Worm (Caenorhabditis elegans) whole organism, late embryonic: ENCODE data around the gene nhr-218.
A peak's percentile ranks its signal among the peaks of the same experiment; 100 is the strongest.

Source experiments
- C38D4.7 ChIP-seq: fragments of 200-800 bp; sonication (Bioruptor generic); optimal IDR thresholded peaks from 2 replicates; lab custom pipeline; 2018; ENCODE audit warnings: mild to moderate bottlenecking, missing genetic modification characterization, moderate library complexity, missing compliant biosample characterization
- F13H6.1 ChIP-seq: sonication (generic microtip); optimal IDR thresholded peaks from 2 replicates; lab custom pipeline; 2016; ENCODE audit warnings: missing genetic modification characterization, missing compliant biosample characterization
- K09A11.1 ChIP-seq: sonication (generic microtip); optimal IDR thresholded peaks from 2 replicates; lab custom pipeline; 2017; ENCODE audit warnings: antibody characterized with exemption, mild to moderate bottlenecking, missing genetic modification characterization, missing compliant biosample characterization; ENCODE audit not compliant: insufficient read depth
- T23F11.4 ChIP-seq: fragments of 200-800 bp; sonication (Bioruptor generic); optimal IDR thresholded peaks from 2 replicates; lab custom pipeline; 2018; ENCODE audit warnings: mild to moderate bottlenecking, missing genetic modification characterization, missing compliant biosample characterization
- Y22D7AL.16 ChIP-seq: sonication (generic microtip); optimal IDR thresholded peaks from 2 replicates; lab custom pipeline; 2016; ENCODE audit warnings: missing genetic modification characterization, missing compliant biosample characterization
- ceh-24 ChIP-seq: sonication (generic microtip); optimal IDR thresholded peaks from 2 replicates; lab custom pipeline; 2016; ENCODE audit warnings: mild to moderate bottlenecking, missing genetic modification characterization, missing compliant biosample characterization
- ceh-31 ChIP-seq: sonication (generic microtip); optimal IDR thresholded peaks from 2 replicates; lab custom pipeline; 2016; ENCODE audit warnings: missing genetic modification characterization, missing compliant biosample characterization
- ceh-34 ChIP-seq: sonication (generic microtip); optimal IDR thresholded peaks from 2 replicates; lab custom pipeline; 2016; ENCODE audit warnings: mild to moderate bottlenecking, missing genetic modification characterization, missing compliant biosample characterization
- ceh-45 ChIP-seq: fragments of 200-800 bp; sonication (Bioruptor generic); IDR thresholded peaks from 2 replicates; pipeline ENCODE4 v1.3.6; 2022; ENCODE audit warnings: missing genetic modification reagents, missing genetic modification characterization, missing compliant biosample characterization
- ceh-6 ChIP-seq: fragments of 200-800 bp; sonication (Bioruptor generic); optimal IDR thresholded peaks from 2 replicates; lab custom pipeline; 2018; ENCODE audit warnings: mild to moderate bottlenecking, missing genetic modification characterization, missing compliant biosample characterization
- ceh-9 ChIP-seq: sonication (generic microtip); optimal IDR thresholded peaks from 2 replicates; lab custom pipeline; 2016; ENCODE audit warnings: mild to moderate bottlenecking, missing genetic modification characterization, inconsistent platforms, missing compliant biosample characterization
- che-1 ChIP-seq: sonication (generic microtip); optimal IDR thresholded peaks from 2 replicates; lab custom pipeline; 2016; ENCODE audit warnings: mild to moderate bottlenecking, missing genetic modification characterization, missing compliant biosample characterization
- dve-1 ChIP-seq: sonication (generic microtip); optimal IDR thresholded peaks from 2 replicates; lab custom pipeline; 2017; ENCODE audit warnings: antibody characterized with exemption, mild to moderate bottlenecking, missing genetic modification characterization, missing compliant biosample characterization
- ets-4 ChIP-seq: sonication (generic microtip); optimal IDR thresholded peaks from 2 replicates; lab custom pipeline; 2016; ENCODE audit warnings: missing genetic modification characterization, missing compliant biosample characterization
- fax-1 ChIP-seq: sonication (generic microtip); optimal IDR thresholded peaks from 2 replicates; lab custom pipeline; 2016; ENCODE audit warnings: missing genotype, missing genetic modification characterization, missing compliant biosample characterization
- fkh-10 ChIP-seq: fragments of 150-350 bp; optimal IDR thresholded peaks from 2 replicates; lab custom pipeline; 2014; ENCODE audit warnings: missing biosample characterization, missing genetic modification reagents, missing genetic modification characterization
- fkh-6 ChIP-seq: sonication (generic microtip); optimal IDR thresholded peaks from 2 replicates; lab custom pipeline; 2016; ENCODE audit warnings: missing genetic modification characterization, missing compliant biosample characterization
- gmeb-2 ChIP-seq: sonication (generic microtip); optimal IDR thresholded peaks from 2 replicates; lab custom pipeline; 2016; ENCODE audit warnings: missing genetic modification characterization, inconsistent platforms, missing compliant biosample characterization
- hlh-15 ChIP-seq: sonication (generic microtip); optimal IDR thresholded peaks from 2 replicates; lab custom pipeline; 2016; ENCODE audit warnings: missing genetic modification characterization, missing compliant biosample characterization
- hlh-6 ChIP-seq: sonication (generic microtip); optimal IDR thresholded peaks from 2 replicates; lab custom pipeline; 2016; ENCODE audit warnings: missing genotype, missing genetic modification characterization, missing compliant biosample characterization
- lim-6 ChIP-seq: sonication (generic microtip); optimal IDR thresholded peaks from 2 replicates; lab custom pipeline; 2016; ENCODE audit warnings: missing genetic modification characterization, missing compliant biosample characterization
- madf-2 ChIP-seq: sonication (generic microtip); optimal IDR thresholded peaks from 2 replicates; lab custom pipeline; 2017; ENCODE audit warnings: missing genetic modification characterization, missing compliant biosample characterization
- mec-3 ChIP-seq: sonication (generic microtip); optimal IDR thresholded peaks from 2 replicates; lab custom pipeline; 2016; ENCODE audit warnings: borderline replicate concordance, missing genetic modification characterization, missing compliant biosample characterization
- nfya-1 ChIP-seq: sonication (generic microtip); optimal IDR thresholded peaks from 2 replicates; lab custom pipeline; 2017; ENCODE audit warnings: missing genetic modification characterization, mild to moderate bottlenecking, missing compliant biosample characterization, antibody characterized with exemption, moderate library complexity
- nhr-232 ChIP-seq: sonication (generic microtip); optimal IDR thresholded peaks from 2 replicates; lab custom pipeline; 2016; ENCODE audit warnings: missing genetic modification characterization, missing compliant biosample characterization
- odd-2 ChIP-seq: sonication (generic microtip); optimal IDR thresholded peaks from 2 replicates; lab custom pipeline; 2017; ENCODE audit warnings: antibody characterized with exemption, mild to moderate bottlenecking, missing genetic modification characterization, missing compliant biosample characterization
- pat-9 ChIP-seq: fragments of 200-800 bp; sonication (Bioruptor generic); optimal IDR thresholded peaks from 2 replicates; lab custom pipeline; 2018; ENCODE audit warnings: mild to moderate bottlenecking, missing genetic modification characterization, moderate library complexity, missing compliant biosample characterization
- pha-2 ChIP-seq: sonication (generic microtip); optimal IDR thresholded peaks from 2 replicates; lab custom pipeline; 2017; ENCODE audit warnings: mild to moderate bottlenecking, missing genetic modification characterization, missing compliant biosample characterization
- pha-4 ChIP-seq: fragments of 150-350 bp; optimal IDR thresholded peaks from 2 replicates; lab custom pipeline; 2018; ENCODE audit warnings: missing biosample characterization, missing genetic modification reagents, missing genetic modification characterization
- pros-1 ChIP-seq: fragments of 150-350 bp; optimal IDR thresholded peaks from 2 replicates; lab custom pipeline; 2014; ENCODE audit warnings: missing biosample characterization, missing genetic modification reagents, missing genetic modification characterization
- ref-2 ChIP-seq: sonication (generic microtip); optimal IDR thresholded peaks from 2 replicates; lab custom pipeline; 2016; ENCODE audit warnings: missing genetic modification characterization, missing compliant biosample characterization
- rnt-1 ChIP-seq: sonication (generic microtip); optimal IDR thresholded peaks from 2 replicates; lab custom pipeline; 2016; ENCODE audit warnings: missing genetic modification characterization, missing compliant biosample characterization
- sdc-2 ChIP-seq: sonication (generic microtip); optimal IDR thresholded peaks from 2 replicates; lab custom pipeline; 2016; ENCODE audit warnings: missing genotype, missing genetic modification characterization, missing compliant biosample characterization
- syd-9 ChIP-seq: sonication (generic microtip); optimal IDR thresholded peaks from 2 replicates; lab custom pipeline; 2016; ENCODE audit warnings: mild to moderate bottlenecking, missing genetic modification characterization, moderate library complexity, missing compliant biosample characterization
- tbx-2 ChIP-seq: sonication (generic microtip); optimal IDR thresholded peaks from 2 replicates; lab custom pipeline; 2016; ENCODE audit warnings: missing genetic modification characterization, missing compliant biosample characterization
- unc-3 ChIP-seq, 2 experiments: fragments of 200-800 bp in 1 of 2; sonication (Bioruptor generic) in 1 of 2; sonication (generic microtip) in 1 of 2; conservative IDR thresholded peaks in 1 of 2; optimal IDR thresholded peaks in 1 of 2; 2 replicates each; pipeline versions ENCODE4 v1.3.6 to Lab custom; 2016 to 2022; ENCODE audit warnings: missing compliant biosample characterization in 2 of 2, missing genetic modification characterization in 2 of 2, missing genetic modification reagents in 1 of 2
- unc-42 ChIP-seq: sonication (generic microtip); optimal IDR thresholded peaks from 2 replicates; lab custom pipeline; 2016; ENCODE audit warnings: missing genotype, missing genetic modification characterization, missing compliant biosample characterization
- zip-5 ChIP-seq: sonication (generic microtip); optimal IDR thresholded peaks from 2 replicates; lab custom pipeline; 2016; ENCODE audit warnings: missing genetic modification characterization, missing compliant biosample characterization
- ztf-16 ChIP-seq: sonication (generic microtip); optimal IDR thresholded peaks from 2 replicates; lab custom pipeline; 2017; ENCODE audit warnings: missing genetic modification characterization, missing compliant biosample characterization

The nhr-218 gene

DNA sequence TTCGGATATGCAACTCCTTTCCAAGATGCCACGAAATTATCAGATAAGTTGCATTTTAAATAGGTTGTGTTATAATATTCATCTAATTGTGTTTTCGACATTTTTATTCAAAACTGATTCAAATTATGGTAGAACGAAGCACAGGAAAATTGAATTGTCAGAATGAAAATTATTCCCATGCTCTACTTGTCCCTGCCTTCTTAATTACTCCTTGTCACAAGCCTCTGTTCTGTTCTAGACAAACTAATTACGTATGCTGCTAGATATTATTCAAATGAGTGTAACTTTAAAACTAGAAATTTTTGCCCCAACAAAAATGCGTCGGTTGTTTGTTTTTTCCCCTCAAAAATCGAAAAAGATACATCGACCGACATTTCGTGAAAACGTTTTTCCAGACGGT is 14.2 kb upstream of the nhr-218 start, which contains the start of gene srh-104:
srh-104 (minus strand) TSS at position 101 of the 400 bp plus-strand sequence.
- TF ChIP-seq odd-2 (tag; lab: Kevin White, UChicago) = no peak
- TF ChIP-seq tbx-2 = no peak
- TF ChIP-seq pha-2 (tag; lab: Kevin White, UChicago) = no peak
- no peak for TF ChIP-seq K09A11.1 (tag; lab: Kevin White, UChicago)
- TF ChIP-seq hlh-6 (tag; lab: Kevin White, UChicago) = no peak
- TF ChIP-seq ztf-16 (tag; lab: Kevin White, UChicago) = no peak
- no peak for TF ChIP-seq madf-2 (tag; lab: Kevin White, UChicago)
- no peak for TF ChIP-seq fax-1 (tag; lab: Kevin White, UChicago)

DNA sequence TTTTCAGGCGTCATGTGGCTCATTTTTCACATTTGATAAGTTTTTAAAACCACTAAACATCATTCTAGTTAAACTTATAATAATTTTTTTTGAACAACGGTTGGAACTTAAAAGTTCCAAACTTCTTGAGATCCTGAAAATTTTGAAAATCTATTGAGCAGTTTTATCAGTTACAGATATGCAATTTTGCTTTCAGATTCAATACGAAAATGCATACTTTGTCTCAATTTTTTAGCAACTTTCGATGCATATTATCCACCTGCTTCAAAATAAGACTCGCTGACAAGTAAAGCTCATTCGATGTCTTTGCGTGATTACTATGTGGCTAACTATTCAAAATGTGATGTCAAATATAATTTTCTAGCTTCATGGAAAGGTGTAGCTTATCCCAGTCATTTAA is 11.7 kb upstream of the nhr-218 start, which contains the start of gene srh-95:
srh-95 (plus strand) TSS at position 301 of the 400 bp plus-strand sequence.
- TF ChIP-seq dve-1 (tag; lab: Kevin White, UChicago) (no peak), T23F11.4 (GFP tag; lab: Kevin White, UChicago) (no peak), pros-1 (tag; lab: Kevin White, UChicago) (no peak), K09A11.1 (tag; lab: Kevin White, UChicago) (no peak), fkh-10 (GFP tag; lab: Kevin White, UChicago) (no peak), ets-4 (tag; lab: Kevin White, UChicago) (no peak)

DNA sequence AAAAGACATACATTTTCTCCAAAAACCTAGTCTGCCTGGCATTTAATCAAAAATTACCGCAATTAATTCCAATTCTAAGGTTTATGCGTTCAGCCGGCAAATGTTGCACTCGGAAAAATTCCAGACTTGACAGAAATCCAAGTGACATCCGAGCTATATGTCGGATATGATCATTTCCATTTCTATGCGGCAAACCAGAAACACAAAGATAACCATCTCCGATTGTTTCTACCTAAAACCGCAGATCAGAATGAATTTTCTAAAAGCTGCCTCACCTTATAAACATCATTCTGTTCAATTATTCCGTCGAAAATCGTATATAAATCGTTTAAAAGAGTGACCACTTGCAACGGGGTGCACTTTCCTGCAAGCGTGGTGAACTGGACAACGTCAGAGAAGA is 9.1 kb upstream of the nhr-218 start:
- TF ChIP-seq T23F11.4 (GFP tag; lab: Kevin White, UChicago) (no peak), rnt-1 (tag; lab: Kevin White, UChicago) (peak; percentile 76)

DNA sequence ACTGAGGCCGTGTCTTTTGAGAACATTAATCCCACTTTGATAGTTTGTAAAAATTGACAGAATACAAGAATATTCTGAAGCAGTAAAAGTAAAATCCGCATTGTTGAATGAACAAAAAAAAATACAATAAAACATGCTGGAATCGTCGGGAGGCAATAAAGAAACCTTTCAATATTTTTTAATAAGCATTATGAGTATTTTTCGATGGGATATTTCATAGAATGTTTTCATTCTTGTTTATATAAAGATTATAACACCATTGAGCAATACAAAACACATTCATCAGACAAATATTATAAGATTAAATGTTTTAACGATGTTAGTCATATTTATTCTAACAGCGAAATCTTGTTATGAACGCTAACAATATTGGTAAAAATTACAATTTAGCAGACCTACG is 4.6 kb upstream of the nhr-218 start, which contains the start of gene gcy-20:
gcy-20 (minus strand) TSS at position 101 of the 400 bp plus-strand sequence.
- TF ChIP-seq rnt-1 (tag; lab: Kevin White, UChicago) (no peak), pros-1 (tag; lab: Kevin White, UChicago) (no peak), nhr-232 (tag; lab: Kevin White, UChicago) (no peak), nfya-1 (no peak), lim-6 (tag; lab: Kevin White, UChicago) (no peak), ceh-34 (tag; lab: Kevin White, UChicago) (no peak), pha-4 (no peak)

DNA sequence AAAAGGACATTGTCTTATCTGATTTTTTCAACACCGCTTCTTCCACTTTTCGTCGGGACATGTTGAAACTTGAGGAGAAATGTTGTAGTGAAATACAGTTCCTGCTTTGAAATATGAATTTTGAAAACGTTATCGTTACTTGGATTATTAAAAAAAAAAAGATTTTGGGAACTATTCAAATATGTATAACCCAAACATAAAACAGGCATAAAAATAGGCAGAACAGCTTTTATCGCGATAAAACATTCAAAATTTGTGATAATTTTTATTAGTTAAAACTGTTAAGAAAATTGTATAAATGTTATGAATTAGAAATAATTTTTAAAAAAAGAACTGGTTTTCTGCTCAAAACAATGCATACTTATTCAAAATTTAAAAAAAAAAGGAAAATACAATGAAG is 1.8 kb upstream of the nhr-218 start, which contains the start of gene bgnt-1.3:
bgnt-1.3 (minus strand) TSS at position 101 of the 400 bp plus-strand sequence.
- TF ChIP-seq syd-9 = no peak
- no peak for TF ChIP-seq pros-1 (tag; lab: Kevin White, UChicago)
- no peak for TF ChIP-seq unc-3 (GFP tag; conservative IDR thresholded peaks at IDR 0.05; lab: Robert Waterston, UW)
- no peak for TF ChIP-seq unc-3 (tag; optimal IDR thresholded peaks at IDR 0.05; lab: Kevin White, UChicago)
- no peak for TF ChIP-seq dve-1 (tag; lab: Kevin White, UChicago)
- no peak for TF ChIP-seq hlh-6 (tag; lab: Kevin White, UChicago)
- no peak for TF ChIP-seq C38D4.7 (GFP tag; lab: Kevin White, UChicago)
- no peak for TF ChIP-seq fkh-6 (tag; lab: Kevin White, UChicago)
- no peak for TF ChIP-seq ceh-24
- TF ChIP-seq che-1 = no peak
- no peak for TF ChIP-seq sdc-2 (tag; lab: Kevin White, UChicago)
- TF ChIP-seq pat-9 = no peak

DNA sequence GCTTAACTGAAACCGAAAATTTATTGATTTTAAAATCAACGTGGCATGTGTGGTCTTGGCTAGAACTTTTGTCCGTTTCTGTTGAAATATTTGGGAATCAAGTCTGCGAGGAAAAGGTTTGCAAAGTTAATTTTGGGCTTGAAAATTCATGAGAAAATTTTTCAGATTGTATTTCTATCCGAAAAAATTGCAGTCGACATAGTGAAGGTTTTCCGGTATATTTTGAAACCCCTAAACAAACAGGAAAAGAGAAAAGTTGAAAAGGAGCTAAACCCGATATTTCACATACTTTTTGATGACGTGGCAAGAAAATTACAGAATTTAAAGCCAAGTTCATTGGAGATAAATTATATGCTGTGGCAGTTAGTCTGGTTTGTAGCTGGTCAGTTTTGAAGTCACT is 1.4 kb downstream of the nhr-218 start, which contains the start of gene nhr-127:
nhr-127 (plus strand) TSS at position 301 of the 400 bp plus-strand sequence.
- TF ChIP-seq pha-4 (no peak), mec-3 (no peak), Y22D7AL.16 (no peak), ref-2 (tag; lab: Kevin White, UChicago) (no peak), ets-4 (tag; lab: Kevin White, UChicago) (no peak), fax-1 (tag; lab: Kevin White, UChicago) (no peak), ceh-34 (tag; lab: Kevin White, UChicago) (no peak), pha-2 (tag; lab: Kevin White, UChicago) (no peak), ceh-9 (tag; lab: Kevin White, UChicago) (no peak), gmeb-2 (tag; lab: Kevin White, UChicago) (no peak), ceh-31 (tag; lab: Kevin White, UChicago) (no peak), hlh-15 (tag; lab: Kevin White, UChicago) (no peak), ceh-24 (no peak), F13H6.1 (tag; lab: Kevin White, UChicago) (no peak), zip-5 (tag; lab: Kevin White, UChicago) (no peak), hlh-6 (tag; lab: Kevin White, UChicago) (no peak), ceh-6 (GFP tag; lab: Kevin White, UChicago) (no peak), unc-42 (no peak), ceh-45 (GFP tag; lab: Robert Waterston, UW) (no peak)
